Fruit fly (Drosophila melanogaster): ENCODE data around the gene IPIP.

Gene IPIP

dm6 chr2L:6098479-6099269 lies 50.9 kb downstream of the IPIP start, which contains the start of gene CG9175:
Gene CG9175 (minus strand): TSS chr2L:6098966.
- TF ChIP-seq pan (optimal IDR thresholded peaks at IDR 0.05) (no peak), pan (GFP tag; optimal IDR thresholded peaks at IDR 0.05 in 1 of 2, IDR thresholded peaks at IDR 0.05 in 1 of 2) (no peak), D19A (tag; optimal IDR thresholded peaks at IDR 0.05) (no peak), zfh1 (GFP tag; IDR thresholded peaks at IDR 0.05) (peak; percentile 4; the same call in 1 of the 3 replicates), HLH4C (GFP tag; IDR thresholded peaks at IDR 0.05; ENCODE audit: partially characterized antibody) (peak; percentile 91), crol (GFP tag; IDR thresholded peaks at IDR 0.05) (peak; percentile 40), CG17912 (GFP tag; optimal IDR thresholded peaks at IDR 0.05) (peak; percentile 63), HmgD (GFP tag; optimal IDR thresholded peaks at IDR 0.05) (peak; percentile 73), Nf-YC (tag; optimal IDR thresholded peaks at IDR 0.05) (peak; percentile 44), CG3838 (GFP tag; optimal IDR thresholded peaks at IDR 0.05) (no peak), Asciz (GFP tag; optimal IDR thresholded peaks at IDR 0.05) (no peak), cas (GFP tag; IDR thresholded peaks at IDR 0.05) (peak; percentile 58; the same call in 1 of the 2 replicates), fu2 (GFP tag; optimal IDR thresholded peaks at IDR 0.05) (no peak), ash1 (GFP tag; optimal IDR thresholded peaks at IDR 0.05) (peak; percentile 28), cato (GFP tag; optimal IDR thresholded peaks at IDR 0.05; ENCODE audit: borderline replicate concordance) (no peak), Mad (GFP tag; optimal IDR thresholded peaks at IDR 0.05) (peak; percentile 30), CG10565 (GFP tag; optimal IDR thresholded peaks at IDR 0.05) (no peak), CG14441 (GFP tag; IDR thresholded peaks at IDR 0.05) (no peak), CG7271 (tag; optimal IDR thresholded peaks at IDR 0.05) (peak; percentile 34), CG33557 (GFP tag; optimal IDR thresholded peaks at IDR 0.05) (no peak), sima (GFP tag; optimal IDR thresholded peaks at IDR 0.05) (no peak), CG31365 (tag; optimal IDR thresholded peaks at IDR 0.05) (no peak), sob (GFP tag; IDR thresholded peaks at IDR 0.05) (peak; percentile 74), onecut (GFP tag; IDR thresholded peaks at IDR 0.05) (peak; percentile 64; the same call in 1 of the 2 replicates), CG12391 (tag; optimal IDR thresholded peaks at IDR 0.05) (peak; percentile 58), kay (GFP tag; optimal IDR thresholded peaks at IDR 0.05) (no peak), Deaf1 (tag; optimal IDR thresholded peaks at IDR 0.05) (peak; percentile 29), wek (GFP tag; optimal IDR thresholded peaks at IDR 0.05) (peak; percentile 23), ato (GFP tag; IDR thresholded peaks at IDR 0.05; ENCODE audit: partially characterized antibody) (peak; percentile 95), gcm2 (GFP tag; optimal IDR thresholded peaks at IDR 0.05) (no peak), CG3726 (GFP tag; IDR thresholded peaks at IDR 0.05) (no peak), YL-1 (GFP tag; optimal IDR thresholded peaks at IDR 0.05) (peak; percentile 94), so (GFP tag; IDR thresholded peaks at IDR 0.05) (no peak), grn (GFP tag; optimal IDR thresholded peaks at IDR 0.05) (no peak), HLH54F (GFP tag; optimal IDR thresholded peaks at IDR 0.05) (peak; percentile 22), ATbp (GFP tag; optimal IDR thresholded peaks at IDR 0.05) (no peak), Elba2 (GFP tag; optimal IDR thresholded peaks at IDR 0.05) (peak; percentile 97), chif (GFP tag; optimal IDR thresholded peaks at IDR 0.05) (peak in 1 of 2 experiments; percentile 49), HLH3B (GFP tag; IDR thresholded peaks at IDR 0.05) (no peak), CG13287 (GFP tag; IDR thresholded peaks at IDR 0.05; ENCODE audit: partially characterized antibody) (peak; percentile 99), gsb-n (tag; optimal IDR thresholded peaks at IDR 0.05) (peak; percentile 6), Six4 (GFP tag; optimal IDR thresholded peaks at IDR 0.05) (no peak), Scr (GFP tag; IDR thresholded peaks at IDR 0.05; ENCODE audit: partially characterized antibody) (peak; percentile 93), CG10267 (tag; optimal IDR thresholded peaks at IDR 0.05) (peak; percentile 59), Mrtf (GFP tag; IDR thresholded peaks at IDR 0.05) (no peak), nau (GFP tag; optimal IDR thresholded peaks at IDR 0.05) (peak; percentile 17), CG9215 (GFP tag; IDR thresholded peaks at IDR 0.05) (no peak), CG1647 (GFP tag; optimal IDR thresholded peaks at IDR 0.05) (peak; percentile 13), Tbp (GFP tag; optimal IDR thresholded peaks at IDR 0.05) (no peak), Oaz (GFP tag; IDR thresholded peaks at IDR 0.05) (peak; percentile 13; the same call in 1 of the 2 replicates)
